Worm (Caenorhabditis elegans): ENCODE results near the gene nhr-168.

Gene nhr-168

ce11 chrV:13371336-13371735, 37.7 kb upstream of the nhr-168 start (continued):
- peak; percentile 21 to 43 for TF ChIP-seq lsy-2 (tag; optimal IDR thresholded peaks at IDR 0.05)

ce11 chrV:13370265-13370664, 36.6 kb upstream of the nhr-168 start:
- TF ChIP-seq spr-3 (GFP tag; optimal IDR thresholded peaks at IDR 0.05) (no peak), hlh-30 (tag; optimal IDR thresholded peaks at IDR 0.05; ENCODE audit: insufficient read depth) (no peak), zag-1 (tag; optimal IDR thresholded peaks at IDR 0.05) (no peak), mes-2 (tag; optimal IDR thresholded peaks at IDR 0.05; ENCODE audit: poor library complexity, severe bottlenecking) (no peak), daf-8 (GFP tag; IDR thresholded peaks at IDR 0.05) (no peak), aha-1 (tag) (peak; percentile 92), nhr-25 (tag; optimal IDR thresholded peaks at IDR 0.05; ENCODE audit: borderline replicate concordance, insufficient read depth) (peak; percentile 23), hmg-1.1 (GFP tag; IDR thresholded peaks at IDR 0.05) (no peak), daf-12 (tag; optimal IDR thresholded peaks at IDR 0.05) (no peak), ctbp-1 (GFP tag; IDR thresholded peaks at IDR 0.05) (no peak), spr-1 (tag; optimal IDR thresholded peaks at IDR 0.05) (no peak), ama-1 (optimal IDR thresholded peaks at IDR 0.05) (no peak), gei-8 (GFP tag; optimal IDR thresholded peaks at IDR 0.05) (no peak), ztf-7 (tag; optimal IDR thresholded peaks at IDR 0.05) (no peak), madf-5 (GFP tag; IDR thresholded peaks at IDR 0.05) (no peak), zfp-2 (tag; optimal IDR thresholded peaks at IDR 0.05) (no peak), tag-97 (GFP tag; IDR thresholded peaks at IDR 0.05) (no peak), cey-2 (tag; optimal IDR thresholded peaks at IDR 0.05; ENCODE audit: borderline replicate concordance, insufficient read depth) (no peak), vab-7 (GFP tag; IDR thresholded peaks at IDR 0.05) (no peak), ceh-62 (tag; optimal IDR thresholded peaks at IDR 0.05) (no peak), duxl-1 (tag; optimal IDR thresholded peaks at IDR 0.05; ENCODE audit: poor library complexity) (peak; percentile 26), T20F7.1 (GFP tag; optimal IDR thresholded peaks at IDR 0.05) (no peak)

DNA sequence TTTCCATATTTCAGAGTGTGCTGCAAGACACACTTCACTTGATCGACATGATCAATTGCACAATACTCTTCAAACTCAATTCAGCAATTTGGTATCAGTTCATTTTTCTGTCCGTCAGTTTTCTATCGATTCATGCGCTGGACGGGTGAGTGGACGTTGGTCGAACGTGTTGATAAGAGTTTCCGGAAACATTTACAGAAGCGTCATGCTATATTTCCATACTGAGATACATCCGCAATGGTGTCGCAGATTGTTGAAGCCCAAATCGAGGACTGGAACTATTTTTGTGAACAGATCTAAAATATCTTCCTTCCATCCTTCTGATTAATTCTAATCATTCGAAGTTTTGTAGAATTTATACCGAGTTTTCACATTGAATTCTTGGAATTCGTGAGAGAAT, 36.0 kb upstream of the nhr-168 start:
- TF ChIP-seq mep-1 (tag; optimal IDR thresholded peaks at IDR 0.05) (peak; percentile 60), nhr-25 (tag; optimal IDR thresholded peaks at IDR 0.05; ENCODE audit: borderline replicate concordance, insufficient read depth) (peak; percentile 3), dmd-9 (GFP tag; IDR thresholded peaks at IDR 0.05) (no peak), nhr-77 (tag; optimal IDR thresholded peaks at IDR 0.05) (peak; percentile 62), daf-16 (GFP tag; optimal IDR thresholded peaks at IDR 0.05) (no peak), daf-16 (tag; optimal IDR thresholded peaks at IDR 0.05) (peak; percentile 68), gei-8 (GFP tag; optimal IDR thresholded peaks at IDR 0.05) (peak; percentile 11), nhr-237 (tag; optimal IDR thresholded peaks at IDR 0.05) (no peak), nhr-28 (tag; optimal IDR thresholded peaks at IDR 0.05) (peak; percentile 55), unc-62 (GFP tag; optimal IDR thresholded peaks at IDR 0.05 in 1 of 2) (peak in 1 of 2 experiments; percentile 6), unc-62 (tag; optimal IDR thresholded peaks at IDR 0.05) (no peak), Y75B8A.6 (GFP tag; IDR thresholded peaks at IDR 0.05) (0 out of 2 replicates have a peak, but pooled peaks have one; percentile 4), daf-12 (tag; optimal IDR thresholded peaks at IDR 0.05) (no peak), lin-1 (GFP tag; IDR thresholded peaks at IDR 0.05) (peak; percentile 23; the same call in 1 of the 2 replicates), hlh-30 (tag; optimal IDR thresholded peaks at IDR 0.05; ENCODE audit: insufficient read depth) (no peak), jun-1 (tag; optimal IDR thresholded peaks at IDR 0.05) (no peak), zfp-3 (GFP tag; conservative IDR thresholded peaks at IDR 0.05) (peak; percentile 64), T20F7.1 (GFP tag; optimal IDR thresholded peaks at IDR 0.05) (peak; percentile 31), dmd-6 (GFP tag; IDR thresholded peaks at IDR 0.05) (peak; percentile 77), rbr-2 (tag; optimal IDR thresholded peaks at IDR 0.05) (no peak), pqm-1 (tag; optimal IDR thresholded peaks at IDR 0.05) (peak; percentile 54), Y105C5A.15 (GFP tag; IDR thresholded peaks at IDR 0.05) (no peak), F37D6.2 (tag; optimal IDR thresholded peaks at IDR 0.05) (no peak), mxl-3 (GFP tag; optimal IDR thresholded peaks at IDR 0.05) (peak; percentile 66), php-3 (GFP tag; IDR thresholded peaks at IDR 0.05) (0 out of 2 replicates have a peak, but pooled peaks have one; percentile 6), attf-4 (tag; optimal IDR thresholded peaks at IDR 0.05) (no peak), tra-1 (GFP tag; IDR thresholded peaks at IDR 0.05) (peak; percentile 48; the same call in 1 of the 2 replicates), dve-1 (tag; optimal IDR thresholded peaks at IDR 0.05; ENCODE audit: insufficient read depth) (peak; percentile 41), mxl-2 (GFP tag; conservative IDR thresholded peaks at IDR 0.05) (0 out of 2 replicates have a peak, but pooled peaks have one; percentile 11), arid-1 (GFP tag; conservative IDR thresholded peaks at IDR 0.05) (no peak)
